Fruit fly (Drosophila melanogaster): ENCODE data around the gene GATAd.

GATAd gene

dm6 chr2L:10334854-10335277, 1.3 kb downstream of the GATAd start (continued):
- TF ChIP-seq jing (GFP tag; optimal IDR thresholded peaks at IDR 0.05) (no peak), disco-r (GFP tag; optimal IDR thresholded peaks at IDR 0.05) (peak; percentile 24), Ptx1 (GFP tag; IDR thresholded peaks at IDR 0.05) (peak; percentile 35; the same call in 1 of the 2 replicates), CG7357 (GFP tag; IDR thresholded peaks at IDR 0.05) (no peak), bsh (GFP tag; optimal IDR thresholded peaks at IDR 0.05) (peak; percentile 43 to 48), gsb-n (tag; optimal IDR thresholded peaks at IDR 0.05) (peak; percentile 59), ham (GFP tag; IDR thresholded peaks at IDR 0.05) (no peak), bigmax (GFP tag; optimal IDR thresholded peaks at IDR 0.05) (peak; percentile 57), hth (optimal IDR thresholded peaks at IDR 0.05) (no peak), kni (GFP tag; optimal IDR thresholded peaks at IDR 0.05) (peak; percentile 98), Gug (GFP tag; IDR thresholded peaks at IDR 0.05) (no peak), odd (GFP tag; optimal IDR thresholded peaks at IDR 0.05) (peak; percentile 67), Trl (optimal IDR thresholded peaks at IDR 0.05) (peak in 1 of 2 experiments; percentile 31), Trl (GFP tag; optimal IDR thresholded peaks at IDR 0.05) (peak; percentile 45), CG8281 (tag; optimal IDR thresholded peaks at IDR 0.05) (peak; percentile 23), Pdp1 (GFP tag; optimal IDR thresholded peaks at IDR 0.05) (peak; percentile 38 to 97), Atf3 (GFP tag; optimal IDR thresholded peaks at IDR 0.05) (no peak), ase (GFP tag; IDR thresholded peaks at IDR 0.05) (no peak), CG10321 (GFP tag; IDR thresholded peaks at IDR 0.05) (no peak), slou (GFP tag; optimal IDR thresholded peaks at IDR 0.05) (no peak), CG9609 (GFP tag; optimal IDR thresholded peaks at IDR 0.05) (peak; percentile 26), onecut (GFP tag; IDR thresholded peaks at IDR 0.05) (peak; percentile 74), CG6272 (GFP tag; IDR thresholded peaks at IDR 0.05) (no peak), CG7963 (GFP tag; IDR thresholded peaks at IDR 0.05; ENCODE audit: partially characterized antibody) (no peak), CG4617 (GFP tag; optimal IDR thresholded peaks at IDR 0.05; ENCODE audit: borderline replicate concordance) (peak; percentile 31), Atf-2 (GFP tag; optimal IDR thresholded peaks at IDR 0.05) (peak; percentile 41), Drgx (GFP tag; IDR thresholded peaks at IDR 0.05) (no peak), fu2 (GFP tag; optimal IDR thresholded peaks at IDR 0.05) (peak; percentile 21), CG4854 (GFP tag; optimal IDR thresholded peaks at IDR 0.05) (peak; percentile 32), CG8359 (GFP tag; optimal IDR thresholded peaks at IDR 0.05; ENCODE audit: borderline replicate concordance) (no peak), CG18619 (GFP tag; optimal IDR thresholded peaks at IDR 0.05) (peak; percentile 17), Hmr (GFP tag; optimal IDR thresholded peaks at IDR 0.05) (peak; percentile 90), CG2889 (GFP tag; IDR thresholded peaks at IDR 0.05) (no peak), CG1602 (GFP tag; optimal IDR thresholded peaks at IDR 0.05) (no peak), CG2875 (GFP tag; optimal IDR thresholded peaks at IDR 0.05) (peak; percentile 53), psq (GFP tag; optimal IDR thresholded peaks at IDR 0.05) (no peak), corto (GFP tag; optimal IDR thresholded peaks at IDR 0.05) (no peak), jigr1 (GFP tag; IDR thresholded peaks at IDR 0.05) (no peak), zen (tag; optimal IDR thresholded peaks at IDR 0.05) (peak; percentile 29), Dbx (GFP tag; IDR thresholded peaks at IDR 0.05) (peak; percentile 81; the same call in 2 of the 3 replicates), CG32532 (GFP tag; IDR thresholded peaks at IDR 0.05) (peak; percentile 76; the same call in 1 of the 2 replicates), ftz-f1 (GFP tag; optimal IDR thresholded peaks at IDR 0.05) (peak; percentile 83), Bgb (GFP tag; IDR thresholded peaks at IDR 0.05; ENCODE audit: partially characterized antibody) (peak; percentile 74), slbo (GFP tag; IDR thresholded peaks at IDR 0.05) (peak; percentile 64), pzg (GFP tag; optimal IDR thresholded peaks at IDR 0.05) (peak; percentile 58), cato (GFP tag; optimal IDR thresholded peaks at IDR 0.05; ENCODE audit: borderline replicate concordance) (no peak), Adf1 (GFP tag; IDR thresholded peaks at IDR 0.05) (peak; percentile 16; the same call in 1 of the 2 replicates), Hr78 (GFP tag; optimal IDR thresholded peaks at IDR 0.05) (peak in 1 of 2 experiments; percentile 51), dan (GFP tag; IDR thresholded peaks at IDR 0.05) (no peak), HLH4C (GFP tag; IDR thresholded peaks at IDR 0.05; ENCODE audit: partially characterized antibody) (no peak), gsb (GFP tag; IDR thresholded peaks at IDR 0.05) (no peak)

All from whole organism, embryonic.